Worm (Caenorhabditis elegans): ENCODE data around the gene K10G6.5.

DNA sequence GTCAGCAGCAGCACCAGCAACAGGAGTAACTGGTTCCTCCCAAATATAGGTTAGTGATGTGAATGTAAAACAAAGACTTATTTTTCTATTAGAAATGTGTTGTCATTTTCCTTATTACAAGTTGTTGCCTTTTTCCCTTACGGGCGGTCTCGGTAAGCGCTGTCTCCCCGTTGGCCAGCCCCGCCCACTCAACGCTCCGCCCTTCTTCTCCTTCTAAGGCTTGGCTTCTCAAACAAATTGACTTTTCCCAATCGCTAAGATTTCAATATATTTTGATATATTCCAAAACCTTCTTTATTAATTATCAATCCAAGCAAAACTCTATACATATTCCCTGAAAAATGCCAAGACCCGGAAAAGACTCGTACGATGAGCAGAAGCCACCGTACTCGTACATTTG, 4.7 kb upstream of the K10G6.5 start, which contains the start of gene lin-31:
- TF ChIP-seq ets-7 (tag; optimal IDR thresholded peaks at IDR 0.05): no peak
- TF ChIP-seq aly-1 (tag; optimal IDR thresholded peaks at IDR 0.05): no peak
- TF ChIP-seq ceh-13 (GFP tag; optimal IDR thresholded peaks at IDR 0.05): no peak
- TF ChIP-seq pes-1 (GFP tag; IDR thresholded peaks at IDR 0.05): no peak
- no peak for TF ChIP-seq sea-1 (GFP tag; conservative IDR thresholded peaks at IDR 0.05)
- TF ChIP-seq ama-1 (optimal IDR thresholded peaks at IDR 0.05): no peak
- no peak for TF ChIP-seq flt-1 (GFP tag; IDR thresholded peaks at IDR 0.05)
- TF ChIP-seq tbx-37 (GFP tag; conservative IDR thresholded peaks at IDR 0.05): no peak
- no peak for TF ChIP-seq scrt-1 (GFP tag; IDR thresholded peaks at IDR 0.05)

All from whole organism, early embryonic.